Fruit fly (Drosophila melanogaster): ENCODE measurements around the gene Pus7.

Gene Pus7

dm6 chr3L:8534386-8535306 lies 24.8 kb downstream of the Pus7 start, which contains the start of gene ergic53 (continued):
- TF ChIP-seq esg (GFP tag; conservative IDR thresholded peaks at IDR 0.05) (no peak), repo (GFP tag; optimal IDR thresholded peaks at IDR 0.05) (peak; percentile 10), CG8478 (optimal IDR thresholded peaks at IDR 0.05) (no peak), CG4730 (GFP tag; IDR thresholded peaks at IDR 0.05) (no peak), gce (GFP tag; IDR thresholded peaks at IDR 0.05) (no peak), CG8388 (GFP tag; optimal IDR thresholded peaks at IDR 0.05) (no peak), Dip2 (GFP tag; IDR thresholded peaks at IDR 0.05) (no peak), CG12942 (GFP tag; optimal IDR thresholded peaks at IDR 0.05) (no peak), CG16815 (GFP tag; optimal IDR thresholded peaks at IDR 0.05) (no peak), Hmr (GFP tag; optimal IDR thresholded peaks at IDR 0.05) (no peak), CG13775 (GFP tag; optimal IDR thresholded peaks at IDR 0.05) (no peak), bab2 (GFP tag; optimal IDR thresholded peaks at IDR 0.05) (no peak), CG7987 (GFP tag; optimal IDR thresholded peaks at IDR 0.05) (no peak), gcm (GFP tag; optimal IDR thresholded peaks at IDR 0.05) (no peak), CG15011 (GFP tag; optimal IDR thresholded peaks at IDR 0.05) (no peak), hkb (optimal IDR thresholded peaks at IDR 0.05) (no peak), hkb (GFP tag; IDR thresholded peaks at IDR 0.05) (peak; percentile 43; the same call in 1 of the 2 replicates), btn (GFP tag; optimal IDR thresholded peaks at IDR 0.05) (no peak), ci (GFP tag; IDR thresholded peaks at IDR 0.05) (no peak), CG12391 (tag; optimal IDR thresholded peaks at IDR 0.05) (peak; percentile 64), D (optimal IDR thresholded peaks at IDR 0.05) (no peak), D (GFP tag; optimal IDR thresholded peaks at IDR 0.05) (no peak), MTF-1 (GFP tag; optimal IDR thresholded peaks at IDR 0.05; ENCODE audit: borderline replicate concordance) (no peak), CG7839 (tag; optimal IDR thresholded peaks at IDR 0.05) (no peak), rib (GFP tag; IDR thresholded peaks at IDR 0.05) (no peak), Myb (GFP tag; optimal IDR thresholded peaks at IDR 0.05) (no peak), CG6254 (GFP tag; optimal IDR thresholded peaks at IDR 0.05) (no peak), Trl (optimal IDR thresholded peaks at IDR 0.05) (no peak), Trl (GFP tag; optimal IDR thresholded peaks at IDR 0.05) (no peak), scrt (GFP tag; optimal IDR thresholded peaks at IDR 0.05) (peak; percentile 38), Dip3 (GFP tag; optimal IDR thresholded peaks at IDR 0.05) (no peak), ewg (GFP tag; optimal IDR thresholded peaks at IDR 0.05) (no peak), grn (GFP tag; optimal IDR thresholded peaks at IDR 0.05) (no peak), nmo (GFP tag; optimal IDR thresholded peaks at IDR 0.05) (peak; percentile 31), tap (tag; optimal IDR thresholded peaks at IDR 0.05) (peak; percentile 1), odd (GFP tag; optimal IDR thresholded peaks at IDR 0.05) (no peak), pros (GFP tag; optimal IDR thresholded peaks at IDR 0.05) (no peak), CG34422 (GFP tag; IDR thresholded peaks at IDR 0.05) (peak; percentile 94; the same call in 2 of the 3 replicates), CG17568 (GFP tag; optimal IDR thresholded peaks at IDR 0.05) (no peak), CG4282 (GFP tag; optimal IDR thresholded peaks at IDR 0.05) (no peak), Sry-β (GFP tag; optimal IDR thresholded peaks at IDR 0.05) (no peak), CG30020 (tag; optimal IDR thresholded peaks at IDR 0.05) (peak; percentile 18), sna (GFP tag; IDR thresholded peaks at IDR 0.05; ENCODE audit: partially characterized antibody) (peak; percentile 71), CG4854 (GFP tag; optimal IDR thresholded peaks at IDR 0.05) (no peak), bsh (GFP tag; optimal IDR thresholded peaks at IDR 0.05) (no peak), CG18476 (GFP tag; optimal IDR thresholded peaks at IDR 0.05) (no peak), CG1832 (GFP tag; optimal IDR thresholded peaks at IDR 0.05) (peak; percentile 64), CG2120 (GFP tag; optimal IDR thresholded peaks at IDR 0.05) (no peak), ems (GFP tag; optimal IDR thresholded peaks at IDR 0.05) (no peak), GATAe (GFP tag; conservative IDR thresholded peaks at IDR 0.05) (no peak)

Data from whole organism, embryonic.